Worm (Caenorhabditis elegans) whole organism, L2 larva: ENCODE data around the gene ccch-3.

Experiments used
- R02D3.7 ChIP-seq: fragments of 150-350 bp; optimal IDR thresholded peaks from 2 replicates; lab custom pipeline; 2014; ENCODE audit warnings: missing biosample characterization, missing genetic modification characterization
- Y55F3AM.14 ChIP-seq: fragments of 200-800 bp; sonication (Bioruptor generic); optimal IDR thresholded peaks from 2 replicates; lab custom pipeline; 2018; ENCODE audit warnings: mild to moderate bottlenecking, missing genetic modification characterization, missing compliant biosample characterization
- ZK546.5 ChIP-seq: sonication (generic microtip); optimal IDR thresholded peaks from 2 replicates; lab custom pipeline; 2017; ENCODE audit warnings: missing biosample characterization, missing genetic modification characterization
- aly-2 ChIP-seq: fragments of 150-350 bp; optimal IDR thresholded peaks from 2 replicates; lab custom pipeline; 2014; ENCODE audit warnings: missing biosample characterization, missing genetic modification characterization
- ama-1 ChIP-seq: fragments of 150-350 bp; optimal IDR thresholded peaks from 2 replicates; lab custom pipeline; 2018; ENCODE audit warnings: inconsistent platforms
- blmp-1 ChIP-seq: sonication (generic microtip); optimal IDR thresholded peaks from 2 replicates; lab custom pipeline; 2017; ENCODE audit warnings: missing genetic modification characterization, mild to moderate bottlenecking, missing compliant biosample characterization, antibody characterized with exemption, moderate library complexity; ENCODE audit not compliant: insufficient read depth
- ceh-16 ChIP-seq: fragments of 150-350 bp; optimal IDR thresholded peaks from 2 replicates; lab custom pipeline; 2014; ENCODE audit warnings: missing biosample characterization, missing genetic modification characterization
- ceh-82 ChIP-seq: fragments of 150-350 bp; optimal IDR thresholded peaks from 2 replicates; lab custom pipeline; 2014; ENCODE audit warnings: missing biosample characterization, missing genetic modification characterization
- crh-2 ChIP-seq: sonication (generic microtip); optimal IDR thresholded peaks from 2 replicates; lab custom pipeline; 2017; ENCODE audit warnings: missing biosample characterization, missing genetic modification characterization
- dmd-4 ChIP-seq: sonication (generic microtip); optimal IDR thresholded peaks from 2 replicates; lab custom pipeline; 2017; ENCODE audit warnings: missing biosample characterization, missing genetic modification characterization
- egl-27 ChIP-seq: sonication (generic microtip); optimal IDR thresholded peaks from 3 replicates; lab custom pipeline; 2017; ENCODE audit warnings: missing biosample characterization, missing genetic modification reagents, missing genetic modification characterization
- elt-3 ChIP-seq: sonication (generic microtip); optimal IDR thresholded peaks from 2 replicates; lab custom pipeline; 2017; ENCODE audit warnings: missing biosample characterization, missing genetic modification characterization
- gmeb-1 ChIP-seq: fragments of 150-350 bp; optimal IDR thresholded peaks from 2 replicates; lab custom pipeline; 2014; ENCODE audit warnings: missing biosample characterization, missing genetic modification characterization
- lin-13 ChIP-seq: fragments of 150-350 bp; optimal IDR thresholded peaks from 2 replicates; lab custom pipeline; 2014; ENCODE audit warnings: missing biosample characterization, missing genetic modification reagents, missing genetic modification characterization
- lin-39 ChIP-seq: fragments of 150-350 bp; optimal IDR thresholded peaks from 2 replicates; lab custom pipeline; 2014; ENCODE audit warnings: missing biosample characterization, missing genetic modification reagents, missing genetic modification characterization
- lsy-2 ChIP-seq, 2 experiments: fragments of 150-350 bp in 1 of 2; sonication (generic microtip) in 1 of 2; optimal IDR thresholded peaks; 2 replicates each; lab custom pipeline; 2014 to 2017; ENCODE audit warnings: missing biosample characterization in 2 of 2, missing genetic modification characterization in 2 of 2
- mab-5 ChIP-seq: fragments of 150-350 bp; optimal IDR thresholded peaks from 2 replicates; lab custom pipeline; 2014; ENCODE audit warnings: missing biosample characterization, missing genetic modification characterization
- mbf-1 ChIP-seq: sonication (generic microtip); optimal IDR thresholded peaks from 2 replicates; lab custom pipeline; 2017; ENCODE audit warnings: missing biosample characterization, missing genetic modification characterization
- nhr-10 ChIP-seq: sonication (generic microtip); optimal IDR thresholded peaks from 2 replicates; lab custom pipeline; 2017; ENCODE audit warnings: missing biosample characterization, missing genetic modification characterization
- nhr-12 ChIP-seq: fragments of 150-350 bp; optimal IDR thresholded peaks from 2 replicates; lab custom pipeline; 2014; ENCODE audit warnings: missing biosample characterization, missing genetic modification characterization
- nhr-129 ChIP-seq: fragments of 150-350 bp; optimal IDR thresholded peaks from 2 replicates; lab custom pipeline; 2014; ENCODE audit warnings: missing biosample characterization, missing genetic modification characterization
- nhr-21 ChIP-seq: fragments of 150-350 bp; optimal IDR thresholded peaks from 2 replicates; lab custom pipeline; 2014; ENCODE audit warnings: missing biosample characterization, missing genetic modification characterization
- nhr-23 ChIP-seq: fragments of 150-350 bp; optimal IDR thresholded peaks from 2 replicates; lab custom pipeline; 2014; ENCODE audit warnings: missing biosample characterization, missing genetic modification reagents, missing genetic modification characterization
- nhr-25 ChIP-seq: fragments of 150-350 bp; sonication (generic microtip); optimal IDR thresholded peaks from 3 replicates; lab custom pipeline; 2014; ENCODE audit warnings: missing biosample characterization, missing genetic modification characterization
- nhr-6 ChIP-seq: fragments of 150-350 bp; optimal IDR thresholded peaks from 2 replicates; lab custom pipeline; 2014; ENCODE audit warnings: missing biosample characterization, missing genetic modification characterization
- nhr-77 ChIP-seq: fragments of 150-350 bp; optimal IDR thresholded peaks from 2 replicates; lab custom pipeline; 2014; ENCODE audit warnings: missing biosample characterization, missing genetic modification characterization
- peb-1 ChIP-seq: fragments of 150-350 bp; optimal IDR thresholded peaks from 2 replicates; lab custom pipeline; 2014; ENCODE audit warnings: missing biosample characterization, missing genetic modification characterization
- sem-4 ChIP-seq: fragments of 150-350 bp; optimal IDR thresholded peaks from 2 replicates; lab custom pipeline; 2014; ENCODE audit warnings: missing biosample characterization, missing genetic modification reagents, missing genetic modification characterization
- sma-9 ChIP-seq, 2 experiments: fragments of 150-350 bp in 1 of 2; sonication (generic microtip) in 1 of 2; optimal IDR thresholded peaks; 2 replicates each; lab custom pipeline; 2014 to 2016; ENCODE audit warnings: missing genetic modification characterization in 2 of 2, mild to moderate bottlenecking in 1 of 2, missing biosample characterization in 1 of 2, missing compliant biosample characterization in 1 of 2, missing genetic modification reagents in 1 of 2, moderate library complexity in 1 of 2
- unc-39 ChIP-seq: fragments of 150-350 bp; optimal IDR thresholded peaks from 2 replicates; lab custom pipeline; 2014; ENCODE audit warnings: missing biosample characterization, missing genetic modification characterization
- unc-55 ChIP-seq: fragments of 150-350 bp; sonication (generic microtip); optimal IDR thresholded peaks from 3 replicates; lab custom pipeline; 2014; ENCODE audit warnings: missing biosample characterization, missing genetic modification reagents, missing genetic modification characterization
- unc-62 ChIP-seq: fragments of 150-350 bp; optimal IDR thresholded peaks from 2 replicates; lab custom pipeline; 2014; ENCODE audit warnings: missing biosample characterization, missing genetic modification reagents, missing genetic modification characterization
- zag-1 ChIP-seq: fragments of 150-350 bp; optimal IDR thresholded peaks from 2 replicates; lab custom pipeline; 2014; ENCODE audit warnings: missing biosample characterization, missing genetic modification characterization
- ztf-1 ChIP-seq: fragments of 200-800 bp; sonication (Bioruptor generic); conservative IDR thresholded peaks from 2 replicates; pipeline ENCODE4 v1.3.6; 2022; ENCODE audit warnings: missing genetic modification characterization, missing compliant biosample characterization
- ztf-11 ChIP-seq: sonication (generic microtip); optimal IDR thresholded peaks from 2 replicates; lab custom pipeline; 2017; ENCODE audit warnings: missing biosample characterization, missing genetic modification characterization

Gene ccch-3

DNA sequence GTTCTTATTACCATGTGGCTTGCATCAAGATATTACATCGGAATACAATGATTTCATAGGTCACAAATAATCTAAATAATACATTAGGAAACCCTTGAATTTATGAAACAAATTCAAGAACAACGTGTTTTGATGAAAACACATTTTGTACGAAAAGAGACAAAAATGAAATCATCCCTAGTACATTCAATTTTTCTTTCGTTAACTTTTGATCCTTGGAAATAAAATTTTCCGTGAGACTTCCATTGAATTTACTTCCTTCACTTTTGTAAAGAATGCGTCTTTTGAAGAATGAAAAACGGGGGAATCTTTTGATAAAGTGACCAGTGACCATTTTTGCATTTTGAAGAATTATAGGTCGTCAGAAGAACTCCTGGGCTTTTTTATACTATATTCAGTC, 14.3 kb upstream of the ccch-3 start:
- TF ChIP-seq mab-5 (tag; lab: Kevin White, UChicago) (no peak), ztf-11 (tag; lab: Kevin White, UChicago) (no peak), nhr-12 (no peak), unc-62 (GFP tag; lab: Kevin White, UChicago) (no peak), nhr-23 (tag; lab: Kevin White, UChicago) (no peak), nhr-77 (tag; lab: Kevin White, UChicago) (no peak), lsy-2 (tag; optimal IDR thresholded peaks at IDR 0.05; lab: Kevin White, UChicago) (no peak), peb-1 (tag; lab: Kevin White, UChicago) (no peak), nhr-6 (tag; lab: Kevin White, UChicago) (no peak), sem-4 (tag; lab: Kevin White, UChicago) (no peak), nhr-25 (tag; lab: Kevin White, UChicago) (no peak), ZK546.5 (tag; lab: Kevin White, UChicago) (no peak)

DNA sequence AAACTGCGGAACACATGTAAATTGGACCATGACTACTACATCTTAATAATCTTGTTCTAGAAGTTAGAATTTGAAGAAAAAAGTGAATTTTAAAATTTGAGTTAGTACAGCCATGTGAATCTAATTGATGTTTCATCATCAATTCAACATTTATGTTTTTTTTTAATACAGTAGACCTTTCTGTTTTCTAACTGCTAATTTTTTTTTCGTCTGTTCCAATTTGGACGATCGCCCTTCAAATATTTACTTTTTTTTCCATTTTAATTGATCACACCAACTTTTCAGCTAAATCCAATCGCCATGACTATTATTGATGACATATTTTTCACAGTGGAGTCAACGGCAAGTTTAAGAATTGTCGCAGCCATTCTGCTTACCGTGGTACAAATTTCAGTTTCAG, 11.1 kb upstream of the ccch-3 start, which contains the start of gene srx-116:
Gene srx-116 (plus strand): TSS at position 301 of the 400 bp plus-strand sequence.
- no peak for TF ChIP-seq nhr-6 (tag; lab: Kevin White, UChicago)
- no peak for TF ChIP-seq mbf-1
- no peak for TF ChIP-seq zag-1
- no peak for TF ChIP-seq nhr-129 (tag; lab: Kevin White, UChicago)
- no peak for TF ChIP-seq nhr-21 (tag; lab: Kevin White, UChicago)
- no peak for TF ChIP-seq lin-13 (GFP tag; lab: Kevin White, UChicago)
- no peak for TF ChIP-seq elt-3 (tag; lab: Kevin White, UChicago)
- TF ChIP-seq peb-1 (tag; lab: Kevin White, UChicago) = no peak
- TF ChIP-seq sem-4 (tag; lab: Kevin White, UChicago) = no peak
- TF ChIP-seq R02D3.7 (tag; lab: Kevin White, UChicago) = no peak
- TF ChIP-seq Y55F3AM.14 (GFP tag; lab: Kevin White, UChicago) = no peak
- no peak for TF ChIP-seq unc-55 (GFP tag; lab: Kevin White, UChicago)
- TF ChIP-seq ceh-16 (tag; lab: Kevin White, UChicago) = no peak
- TF ChIP-seq blmp-1 = no peak
- no peak for TF ChIP-seq aly-2 (tag; lab: Kevin White, UChicago)
- no peak for TF ChIP-seq mab-5 (tag; lab: Kevin White, UChicago)
- no peak for TF ChIP-seq lin-39 (tag; lab: Kevin White, UChicago)
- TF ChIP-seq, all 48 proteins: peak for 0

DNA sequence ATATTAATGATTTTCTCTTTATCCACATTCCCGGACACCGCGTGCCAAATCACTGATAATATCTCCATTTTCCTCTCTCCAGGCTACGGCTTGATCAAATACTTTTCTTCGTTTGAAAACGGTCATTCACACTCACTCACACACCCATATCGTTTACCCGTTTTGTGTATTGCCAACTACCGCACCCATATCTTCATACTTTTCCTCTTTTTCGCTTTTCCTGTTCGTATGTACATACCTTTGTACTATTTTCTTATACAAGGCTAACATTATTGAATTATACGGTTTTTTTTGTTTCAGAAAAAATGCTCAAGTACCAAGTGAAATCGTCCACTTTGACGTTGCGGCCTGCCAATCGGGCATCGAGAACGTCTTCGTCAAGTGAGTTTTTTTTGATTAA, 8.4 kb upstream of the ccch-3 start, which contains the start of gene W05B10.4:
Gene W05B10.4 (plus strand): TSS at position 301 of the 400 bp plus-strand sequence.
- TF ChIP-seq lsy-2 (tag; optimal IDR thresholded peaks at IDR 0.05; lab: Kevin White, UChicago) (no peak), ztf-1 (GFP tag; lab: Robert Waterston, UW) (no peak), elt-3 (tag; lab: Kevin White, UChicago) (no peak), crh-2 (tag; lab: Kevin White, UChicago) (no peak), nhr-12 (no peak), ama-1 (no peak), mbf-1 (no peak), unc-55 (GFP tag; lab: Kevin White, UChicago) (no peak), blmp-1 (no peak), unc-39 (no peak), egl-27 (tag; lab: Kevin White, UChicago) (no peak), lin-13 (GFP tag; lab: Kevin White, UChicago) (no peak), sem-4 (tag; lab: Kevin White, UChicago) (no peak), ceh-16 (tag; lab: Kevin White, UChicago) (no peak), ztf-11 (tag; lab: Kevin White, UChicago) (no peak), ZK546.5 (tag; lab: Kevin White, UChicago) (no peak), gmeb-1 (tag; lab: Kevin White, UChicago) (no peak), nhr-10 (tag; lab: Kevin White, UChicago) (no peak)

DNA sequence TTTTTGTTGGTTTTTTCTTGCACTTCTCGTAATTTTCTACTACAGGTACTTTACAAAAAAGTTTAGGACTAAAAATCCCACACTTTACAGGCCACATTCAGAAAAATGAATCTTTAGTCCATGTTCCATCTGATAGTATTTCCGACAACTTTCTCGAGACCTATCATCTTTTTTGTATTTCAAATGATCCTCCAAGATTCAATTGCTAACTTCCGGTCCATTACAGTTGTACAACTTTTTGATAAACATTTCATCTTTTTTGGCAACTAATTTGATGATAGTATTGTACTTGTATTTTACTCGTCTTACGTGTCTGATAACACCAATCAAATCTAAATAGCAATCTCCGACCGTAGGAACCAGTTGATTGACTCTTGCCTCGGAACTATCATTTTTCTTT, 7.9 kb upstream of the ccch-3 start:
- TF ChIP-seq sma-9 (GFP tag; optimal IDR thresholded peaks at IDR 0.05; lab: Kevin White, UChicago) (no peak), sma-9 (tag; optimal IDR thresholded peaks at IDR 0.05; lab: Kevin White, UChicago) (no peak), gmeb-1 (tag; lab: Kevin White, UChicago) (no peak), nhr-12 (no peak), mbf-1 (no peak), lin-13 (GFP tag; lab: Kevin White, UChicago) (no peak), ceh-82 (tag; lab: Kevin White, UChicago) (no peak), dmd-4 (tag; lab: Kevin White, UChicago) (no peak)
